Worm (Caenorhabditis elegans): ENCODE results near the gene T16G1.18.

- TF ChIP-seq K09A11.1 (tag; optimal IDR thresholded peaks at IDR 0.05; ENCODE audit: insufficient read depth) (no peak), pha-4 (tag; optimal IDR thresholded peaks at IDR 0.05) (no peak), nhr-11 (tag; optimal IDR thresholded peaks at IDR 0.05) (no peak), elt-2 (tag; optimal IDR thresholded peaks at IDR 0.05) (no peak), ceh-19 (GFP tag; optimal IDR thresholded peaks at IDR 0.05) (no peak), ceh-31 (tag; optimal IDR thresholded peaks at IDR 0.05) (no peak), nhr-232 (tag; optimal IDR thresholded peaks at IDR 0.05) (no peak), nfya-1 (tag; optimal IDR thresholded peaks at IDR 0.05) (no peak), mec-3 (tag; optimal IDR thresholded peaks at IDR 0.05; ENCODE audit: borderline replicate concordance) (no peak), pag-3 (tag; optimal IDR thresholded peaks at IDR 0.05; ENCODE audit: borderline replicate concordance) (no peak)
Measured at ce11 chrV:12949607-12950006, 1.5 kb upstream of the T16G1.18 start, which contains the start of gene T16G1.13.
